Fruit fly (Drosophila melanogaster) S2 (cell line): ENCODE results near the gene CG31798.

Experiments
- CG8478 ChIP-seq: fragments of >200 bp; optimal IDR thresholded peaks from 2 replicates; lab custom pipeline; 2018
- CTCF ChIP-seq, 2 experiments: fragments of >200 bp; optimal IDR thresholded peaks; 2 replicates each; lab custom pipeline; 2018

- TF ChIP-seq CG8478 (lab: Kevin White, UChicago) = no peak
- TF ChIP-seq CTCF (optimal IDR thresholded peaks at IDR 0.05; lab: Kevin White, UChicago) = peak; percentile 59 to 67
These were observed 11.6 kb upstream of the CG31798 start for dm6 chr2L:19382353-19382752.
